Worm (Caenorhabditis elegans) whole organism, L4 larva: ENCODE results near the gene W09D10.5.

ENCODE experiments used
- cey-2 ChIP-seq: sonication (generic microtip); optimal IDR thresholded peaks from 3 replicates; lab custom pipeline; 2017; ENCODE audit warnings: missing genetic modification characterization, mild to moderate bottlenecking, missing compliant biosample characterization, antibody characterized with exemption, borderline replicate concordance; ENCODE audit not compliant: insufficient read depth
- dmd-8 ChIP-seq: fragments of 200-800 bp; sonication (Bioruptor generic); IDR thresholded peaks from 2 replicates; pipeline ENCODE4 v1.3.6; 2022; ENCODE audit warnings: missing genetic modification characterization, missing compliant biosample characterization
- dpl-1 ChIP-seq: fragments of 150-350 bp; optimal IDR thresholded peaks from 2 replicates; lab custom pipeline; 2014; ENCODE audit warnings: missing biosample characterization, missing genetic modification reagents, missing genetic modification characterization
- madf-9 ChIP-seq: fragments of 200-800 bp; sonication (Bioruptor generic); conservative IDR thresholded peaks from 2 replicates; pipeline ENCODE4 v1.3.6; 2022; ENCODE audit warnings: missing genetic modification reagents, missing genetic modification characterization, missing compliant biosample characterization
- nhr-237 ChIP-seq: sonication (generic microtip); optimal IDR thresholded peaks from 2 replicates; lab custom pipeline; 2017; ENCODE audit warnings: missing biosample characterization, missing genetic modification characterization
- unc-39 ChIP-seq: sonication (generic microtip); optimal IDR thresholded peaks from 2 replicates; lab custom pipeline; 2017; ENCODE audit warnings: missing biosample characterization, missing genetic modification characterization

ce11 chrIII:10706481-10706880, 4.9 kb downstream of the W09D10.5 start:
- no peak for TF ChIP-seq unc-39 (tag; lab: Kevin White, UChicago)
- TF ChIP-seq dmd-8 (GFP tag; lab: Robert Waterston, UW) = no peak
- no peak for TF ChIP-seq dpl-1 (GFP tag; lab: Kevin White, UChicago)
- TF ChIP-seq nhr-237 (tag; lab: Kevin White, UChicago) = no peak
- no peak for TF ChIP-seq madf-9 (GFP tag; lab: Robert Waterston, UW)
- no peak for TF ChIP-seq cey-2 (tag; lab: Kevin White, UChicago)
